Fruit fly (Drosophila melanogaster) whole organism, wandering third instar larva: ENCODE data around the gene CG42676.

Experiments used
- Abd-B ChIP-seq: fragments of >200 bp; optimal IDR thresholded peaks from 2 replicates; lab custom pipeline; 2017; ENCODE audit warnings: missing biosample characterization, missing genetic modification characterization
- h ChIP-seq: fragments of 200-800 bp; sonication (Bioruptor generic); optimal IDR thresholded peaks from 3 replicates; lab custom pipeline; 2016; ENCODE audit warnings: missing biosample characterization, mild to moderate bottlenecking, missing genetic modification characterization

DNA sequence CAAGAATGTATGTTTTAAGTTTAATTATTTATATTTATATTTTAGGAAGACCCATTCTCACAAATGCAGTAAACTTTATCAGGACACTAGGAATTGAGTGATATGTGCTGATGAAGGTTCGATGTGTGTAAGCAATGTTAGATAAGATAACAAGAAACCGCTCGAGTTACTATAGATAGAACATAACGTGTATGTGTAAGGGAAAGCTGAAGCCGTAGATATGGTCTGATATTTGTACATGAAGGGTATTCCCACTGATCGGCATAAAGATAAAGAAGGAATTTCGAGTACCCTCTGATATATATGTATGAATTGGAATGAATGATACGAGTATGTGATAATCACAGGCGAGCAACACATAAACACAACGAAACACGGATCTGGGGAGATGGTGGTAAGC is 18.8 kb upstream of the CG42676 start:
- no peak for TF ChIP-seq Abd-B (GFP tag; lab: Kevin White, UChicago)
- TF ChIP-seq h (GFP tag; lab: Kevin White, UChicago) = no peak
